Worm (Caenorhabditis elegans) whole organism, mixed stage, embryonic: ENCODE measurements around the gene srw-32.

Experiments used
- blmp-1 ChIP-seq: fragments of 150-350 bp; optimal IDR thresholded peaks from 2 replicates; lab custom pipeline; 2014; ENCODE audit warnings: missing biosample characterization, missing genetic modification characterization
- ces-1 ChIP-seq: fragments of 150-350 bp; optimal IDR thresholded peaks from 2 replicates; lab custom pipeline; 2014; ENCODE audit warnings: missing biosample characterization, missing genetic modification reagents, missing genetic modification characterization
- cnd-1 ChIP-seq: fragments of 200-800 bp; sonication (Bioruptor generic); optimal IDR thresholded peaks from 2 replicates; lab custom pipeline; 2018; ENCODE audit warnings: mild to moderate bottlenecking, missing genetic modification characterization, missing compliant biosample characterization
- lin-13 ChIP-seq: fragments of 150-350 bp; optimal IDR thresholded peaks from 2 replicates; lab custom pipeline; 2014; ENCODE audit warnings: missing biosample characterization, missing genetic modification characterization
- lsy-2 ChIP-seq: fragments of 150-350 bp; optimal IDR thresholded peaks from 2 replicates; lab custom pipeline; 2014; ENCODE audit warnings: missing biosample characterization, missing genetic modification characterization
- mep-1 ChIP-seq: fragments of 150-350 bp; optimal IDR thresholded peaks from 2 replicates; lab custom pipeline; 2017; ENCODE audit warnings: missing biosample characterization, missing genetic modification reagents, missing genetic modification characterization, inconsistent platforms
- nhr-12 ChIP-seq: fragments of 150-350 bp; optimal IDR thresholded peaks from 2 replicates; lab custom pipeline; 2014; ENCODE audit warnings: missing biosample characterization, missing genetic modification characterization
- nhr-2 ChIP-seq: fragments of 150-350 bp; optimal IDR thresholded peaks from 2 replicates; lab custom pipeline; 2014; ENCODE audit warnings: missing biosample characterization, missing genetic modification characterization
- nhr-76 ChIP-seq: sonication (generic microtip); optimal IDR thresholded peaks from 2 replicates; lab custom pipeline; 2017; ENCODE audit warnings: missing biosample characterization, missing genetic modification characterization
- pha-4 ChIP-seq: fragments of 150-350 bp; optimal IDR thresholded peaks from 2 replicates; lab custom pipeline; 2018; ENCODE audit warnings: missing biosample characterization, missing genetic modification reagents, missing genetic modification characterization
- snpc-4 ChIP-seq: fragments of 150-350 bp; optimal IDR thresholded peaks from 2 replicates; lab custom pipeline; 2014; ENCODE audit warnings: missing biosample characterization, missing genetic modification characterization
- unc-39 ChIP-seq: fragments of 150-350 bp; optimal IDR thresholded peaks from 2 replicates; lab custom pipeline; 2014; ENCODE audit warnings: missing biosample characterization, missing genetic modification characterization
- unc-62 ChIP-seq: fragments of 150-350 bp; optimal IDR thresholded peaks from 2 replicates; lab custom pipeline; 2014; ENCODE audit warnings: missing biosample characterization, missing genetic modification reagents, missing genetic modification characterization

DNA sequence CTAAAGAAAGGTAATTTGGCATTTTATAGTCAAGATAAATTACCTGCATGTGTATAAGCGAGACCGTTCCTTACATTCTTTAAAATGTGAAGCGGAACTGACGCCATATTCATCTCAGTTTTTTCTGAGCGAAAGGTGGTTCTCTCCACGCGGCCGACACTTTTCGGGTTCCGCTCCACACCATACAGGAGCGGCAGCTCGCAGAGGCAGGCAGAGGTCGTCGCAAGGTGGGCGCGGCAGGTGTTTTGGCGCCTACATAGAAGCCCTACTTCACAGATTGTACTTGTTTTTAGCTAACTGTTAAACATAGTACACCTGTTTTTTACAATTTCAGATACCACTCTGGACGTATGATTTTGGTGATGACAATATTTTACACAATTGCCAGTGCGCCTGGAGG, 40.7 kb upstream of the srw-32 start:
- no peak for TF ChIP-seq cnd-1 (tag; lab: Kevin White, UChicago)
- no peak for TF ChIP-seq lsy-2 (tag; lab: Kevin White, UChicago)
- no peak for TF ChIP-seq ces-1 (GFP tag; lab: Kevin White, UChicago)
- TF ChIP-seq snpc-4 (tag; lab: Kevin White, UChicago), result no peak
- TF ChIP-seq nhr-12, result no peak
- TF ChIP-seq unc-39, result no peak
- TF ChIP-seq blmp-1 (tag; lab: Kevin White, UChicago), result no peak
- no peak for TF ChIP-seq unc-62 (GFP tag; lab: Kevin White, UChicago)
- TF ChIP-seq nhr-2, result no peak
- no peak for TF ChIP-seq mep-1
- no peak for TF ChIP-seq pha-4 (tag; lab: Kevin White, UChicago)
- TF ChIP-seq nhr-76 (tag; lab: Kevin White, UChicago), result no peak
- TF ChIP-seq lin-13 (tag; lab: Kevin White, UChicago), result no peak
